Fruit fly (Drosophila melanogaster) whole organism, embryonic: Measurements from ENCODE around the gene CG16710.

ENCODE experiments used
- Awh ChIP-seq: fragments of 200-800 bp; sonication (Bioruptor generic); IDR thresholded peaks from 2 replicates; pipeline ENCODE4, ENCODE4 v1.3.6; 2022; ENCODE audit warnings: missing biosample characterization, missing genetic modification characterization
- CG10543 ChIP-seq: fragments of 200-800 bp; sonication (Bioruptor generic); optimal IDR thresholded peaks from 3 replicates; lab custom pipeline; 2017; ENCODE audit warnings: missing biosample characterization, mild to moderate bottlenecking, missing genetic modification characterization, moderate library complexity
- CG10979 ChIP-seq: fragments of 200-800 bp; sonication (Bioruptor generic); optimal IDR thresholded peaks from 2 replicates; lab custom pipeline; 2018; ENCODE audit warnings: missing biosample characterization, mild to moderate bottlenecking, missing genetic modification characterization, moderate library complexity
- CG11504 ChIP-seq: fragments of 200-800 bp; sonication (Bioruptor generic); optimal IDR thresholded peaks from 3 replicates; lab custom pipeline; 2019; ENCODE audit warnings: missing biosample characterization, mild to moderate bottlenecking, missing genetic modification characterization, moderate library complexity
- CG13287 ChIP-seq: fragments of 200-800 bp; sonication (Bioruptor generic); IDR thresholded peaks from 2 replicates; pipeline ENCODE4 v1.3.6; 2022; ENCODE audit warnings: missing biosample characterization, missing genetic modification characterization; ENCODE audit not compliant: partially characterized antibody
- CG13296 ChIP-seq: fragments of 200-800 bp; sonication (Bioruptor generic); optimal IDR thresholded peaks from 3 replicates; lab custom pipeline; 2018; ENCODE audit warnings: missing biosample characterization, mild to moderate bottlenecking, missing genetic modification characterization
- CG1529 ChIP-seq: fragments of 200-800 bp; sonication (Bioruptor generic); optimal IDR thresholded peaks from 3 replicates; lab custom pipeline; 2018; ENCODE audit warnings: missing biosample characterization, missing genetic modification characterization
- CG30403 ChIP-seq: fragments of 200-800 bp; sonication (Bioruptor generic); optimal IDR thresholded peaks from 3 replicates; lab custom pipeline; 2016; ENCODE audit warnings: missing biosample characterization, missing genetic modification characterization
- CG33213 ChIP-seq: fragments of 200-800 bp; sonication (Bioruptor generic); optimal IDR thresholded peaks from 3 replicates; lab custom pipeline; 2016; ENCODE audit warnings: missing biosample characterization, missing genetic modification characterization
- CG3838 ChIP-seq: fragments of 200-800 bp; sonication (Bioruptor generic); optimal IDR thresholded peaks from 3 replicates; lab custom pipeline; 2016; ENCODE audit warnings: missing biosample characterization, missing genetic modification characterization
- CG4854 ChIP-seq: fragments of 200-800 bp; sonication (Bioruptor generic); optimal IDR thresholded peaks from 2 replicates; lab custom pipeline; 2016; ENCODE audit warnings: missing biosample characterization, missing genetic modification characterization, inconsistent platforms
- CG6254 ChIP-seq: fragments of 200-800 bp; sonication (Bioruptor generic); optimal IDR thresholded peaks from 3 replicates; lab custom pipeline; 2017; ENCODE audit warnings: mild to moderate bottlenecking, missing biosample characterization, missing genetic modification reagents, missing genetic modification characterization
- CG7745 ChIP-seq: fragments of 200-800 bp; sonication (Bioruptor generic); optimal IDR thresholded peaks from 2 replicates; lab custom pipeline; 2018; ENCODE audit warnings: missing biosample characterization, mild to moderate bottlenecking, missing genetic modification characterization, moderate library complexity
- CG7928 ChIP-seq: fragments of 200-800 bp; sonication (Bioruptor generic); optimal IDR thresholded peaks from 2 replicates; lab custom pipeline; 2017; ENCODE audit warnings: missing biosample characterization, mild to moderate bottlenecking, missing genetic modification characterization
- CkIIα-i1 ChIP-seq: fragments of 200-800 bp; sonication (Bioruptor generic); IDR thresholded peaks from 2 replicates; pipeline ENCODE4 v1.3.6; 2022; ENCODE audit warnings: missing biosample characterization, missing genetic modification characterization
- Deaf1 ChIP-seq: fragments of 200-800 bp; optimal IDR thresholded peaks from 3 replicates; lab custom pipeline; 2019; ENCODE audit warnings: missing biosample characterization, mild to moderate bottlenecking, missing genetic modification characterization, moderate library complexity
- Dfd ChIP-seq, 2 experiments: fragments of >200 bp; optimal IDR thresholded peaks; 2 replicates each; lab custom pipeline; 2017; ENCODE audit warnings: missing biosample characterization in 2 of 2, missing genetic modification characterization in 2 of 2
- Eip74EF ChIP-seq, 2 experiments: fragments of 200-800 bp in 1 of 2; fragments of >200 bp in 1 of 2; sonication (Bioruptor generic) in 1 of 2; optimal IDR thresholded peaks; 2 replicates each; lab custom pipeline; 2017 to 2019; ENCODE audit warnings: missing biosample characterization in 2 of 2, missing genetic modification characterization in 2 of 2, mild to moderate bottlenecking in 1 of 2, moderate library complexity in 1 of 2
- Elba2 ChIP-seq: fragments of 200-800 bp; sonication (Bioruptor generic); optimal IDR thresholded peaks from 3 replicates; lab custom pipeline; 2016; ENCODE audit warnings: missing biosample characterization, missing genetic modification characterization
- HmgD ChIP-seq: fragments of 200-800 bp; sonication (Bioruptor generic); optimal IDR thresholded peaks from 3 replicates; lab custom pipeline; 2016; ENCODE audit warnings: missing biosample characterization, missing genetic modification characterization
- Hsf ChIP-seq: fragments of 200-800 bp; sonication (Bioruptor generic); optimal IDR thresholded peaks from 3 replicates; lab custom pipeline; 2016; ENCODE audit warnings: missing biosample characterization, missing genetic modification characterization
- Lim3 ChIP-seq: fragments of 200-800 bp; sonication (Bioruptor generic); IDR thresholded peaks from 2 replicates; pipeline ENCODE4 v1.3.6; 2022; ENCODE audit warnings: missing biosample characterization, missing genetic modification characterization
- Med ChIP-seq: fragments of 200-800 bp; sonication (Bioruptor generic); peaks from one replicate; lab custom pipeline; 2016; ENCODE audit warnings: missing biosample characterization, missing genetic modification characterization, mild to moderate bottlenecking, inconsistent platforms, moderate library complexity
- Mrtf ChIP-seq: fragments of 200-800 bp; sonication (Bioruptor generic); IDR thresholded peaks from 3 replicates; pipeline ENCODE4 v1.3.6; 2022; ENCODE audit warnings: missing biosample characterization, missing genetic modification characterization
- Nf-YC ChIP-seq: fragments of 200-800 bp; optimal IDR thresholded peaks from 3 replicates; lab custom pipeline; 2019; ENCODE audit warnings: missing biosample characterization, mild to moderate bottlenecking, missing genetic modification characterization, moderate library complexity
- Ravus ChIP-seq: fragments of 200-800 bp; sonication (Bioruptor generic); IDR thresholded peaks from 2 replicates; pipeline ENCODE4 v1.3.6; 2022; ENCODE audit warnings: missing biosample characterization, missing genetic modification characterization
- Rfx ChIP-seq: fragments of 200-800 bp; sonication (Bioruptor generic); IDR thresholded peaks from 2 replicates; pipeline ENCODE4 v1.3.6; 2022; ENCODE audit warnings: missing biosample characterization, missing genetic modification characterization
- Taf1 ChIP-seq: fragments of 200-800 bp; sonication (Bioruptor generic); IDR thresholded peaks from 2 replicates; pipeline ENCODE4 v1.3.6; 2022; ENCODE audit warnings: missing biosample characterization, missing genetic modification characterization
- Tbp ChIP-seq: fragments of >200 bp; optimal IDR thresholded peaks from 2 replicates; lab custom pipeline; 2018; ENCODE audit warnings: missing biosample characterization, missing genetic modification characterization
- ab ChIP-seq: fragments of 200-800 bp; sonication (Bioruptor generic); optimal IDR thresholded peaks from 2 replicates; lab custom pipeline; 2016; ENCODE audit warnings: missing biosample characterization, missing genetic modification characterization
- bigmax ChIP-seq: fragments of 200-800 bp; sonication (Bioruptor generic); optimal IDR thresholded peaks from 2 replicates; lab custom pipeline; 2018; ENCODE audit warnings: missing biosample characterization, mild to moderate bottlenecking, missing genetic modification characterization
- cato ChIP-seq: fragments of 200-800 bp; sonication (Bioruptor generic); optimal IDR thresholded peaks from 2 replicates; lab custom pipeline; 2016; ENCODE audit warnings: missing biosample characterization, missing genetic modification characterization, borderline replicate concordance
- cwo ChIP-seq: fragments of 200-800 bp; sonication (Bioruptor generic); optimal IDR thresholded peaks from 3 replicates; lab custom pipeline; 2017; ENCODE audit warnings: missing biosample characterization, missing genetic modification characterization, mild to moderate bottlenecking, moderate library complexity, missing genetic modification reagents
- da ChIP-seq: fragments of 200-800 bp; sonication (Bioruptor generic); optimal IDR thresholded peaks from 2 replicates; lab custom pipeline; 2016; ENCODE audit warnings: missing biosample characterization, missing genetic modification characterization
- ems ChIP-seq: fragments of 200-800 bp; sonication (Bioruptor generic); optimal IDR thresholded peaks from 3 replicates; lab custom pipeline; 2016; ENCODE audit warnings: missing biosample characterization, missing genetic modification characterization
- esg ChIP-seq: fragments of 200-800 bp; sonication (Bioruptor generic); conservative IDR thresholded peaks from 2 replicates; pipeline ENCODE4 v1.3.6; 2022; ENCODE audit warnings: missing biosample characterization, missing genetic modification characterization
- exex ChIP-seq: fragments of 200-800 bp; sonication (Bioruptor generic); optimal IDR thresholded peaks from 4 replicates; lab custom pipeline; 2018; ENCODE audit warnings: missing biosample characterization, mild to moderate bottlenecking, missing genetic modification characterization, moderate library complexity
- gsb ChIP-seq: fragments of 200-800 bp; sonication (Bioruptor generic); IDR thresholded peaks from 2 replicates; pipeline ENCODE4 v1.3.6; 2022; ENCODE audit warnings: missing biosample characterization, missing genetic modification characterization
- her ChIP-seq: fragments of 200-800 bp; sonication (Bioruptor generic); optimal IDR thresholded peaks from 2 replicates; lab custom pipeline; 2016; ENCODE audit warnings: missing biosample characterization, missing genetic modification characterization
- maf-S ChIP-seq: fragments of 200-800 bp; sonication (Bioruptor generic); optimal IDR thresholded peaks from 2 replicates; lab custom pipeline; 2016; ENCODE audit warnings: missing biosample characterization, missing genetic modification characterization
- pb ChIP-seq: fragments of 200-800 bp; sonication (Bioruptor generic); optimal IDR thresholded peaks from 3 replicates; lab custom pipeline; 2016; ENCODE audit warnings: missing biosample characterization, missing genetic modification characterization
- pum ChIP-seq: fragments of 200-800 bp; sonication (Bioruptor generic); optimal IDR thresholded peaks from 2 replicates; lab custom pipeline; 2016; ENCODE audit warnings: missing biosample characterization, missing genetic modification characterization
- ranshi ChIP-seq: fragments of 200-800 bp; sonication (Bioruptor generic); IDR thresholded peaks from 2 replicates; pipeline ENCODE4 v1.3.6; 2022; ENCODE audit warnings: missing biosample characterization, missing genetic modification characterization
- rib ChIP-seq: fragments of 200-800 bp; sonication (Bioruptor generic); IDR thresholded peaks from 2 replicates; pipeline ENCODE4 v1.3.6; 2022; ENCODE audit warnings: missing biosample characterization, missing genetic modification characterization
- sens ChIP-seq: fragments of 200-800 bp; sonication (Bioruptor generic); peaks from one replicate; lab custom pipeline; 2016; ENCODE audit warnings: missing biosample characterization, missing genetic modification characterization
- sima ChIP-seq: fragments of 200-800 bp; sonication (Bioruptor generic); optimal IDR thresholded peaks from 2 replicates; lab custom pipeline; 2016; ENCODE audit warnings: missing biosample characterization, missing genetic modification characterization
- slou ChIP-seq: fragments of 200-800 bp; sonication (Bioruptor generic); optimal IDR thresholded peaks from 3 replicates; lab custom pipeline; 2016; ENCODE audit warnings: missing biosample characterization, missing genetic modification characterization
- sug ChIP-seq: fragments of 200-800 bp; optimal IDR thresholded peaks from 2 replicates; lab custom pipeline; 2019; ENCODE audit warnings: missing biosample characterization, mild to moderate bottlenecking, missing genetic modification characterization, moderate library complexity
- vnd ChIP-seq: fragments of 200-800 bp; sonication (Bioruptor generic); IDR thresholded peaks from 3 replicates; pipeline ENCODE4 v1.3.6; 2022; ENCODE audit warnings: missing biosample characterization, missing genetic modification characterization; ENCODE audit not compliant: partially characterized antibody

The CG16710 gene

DNA sequence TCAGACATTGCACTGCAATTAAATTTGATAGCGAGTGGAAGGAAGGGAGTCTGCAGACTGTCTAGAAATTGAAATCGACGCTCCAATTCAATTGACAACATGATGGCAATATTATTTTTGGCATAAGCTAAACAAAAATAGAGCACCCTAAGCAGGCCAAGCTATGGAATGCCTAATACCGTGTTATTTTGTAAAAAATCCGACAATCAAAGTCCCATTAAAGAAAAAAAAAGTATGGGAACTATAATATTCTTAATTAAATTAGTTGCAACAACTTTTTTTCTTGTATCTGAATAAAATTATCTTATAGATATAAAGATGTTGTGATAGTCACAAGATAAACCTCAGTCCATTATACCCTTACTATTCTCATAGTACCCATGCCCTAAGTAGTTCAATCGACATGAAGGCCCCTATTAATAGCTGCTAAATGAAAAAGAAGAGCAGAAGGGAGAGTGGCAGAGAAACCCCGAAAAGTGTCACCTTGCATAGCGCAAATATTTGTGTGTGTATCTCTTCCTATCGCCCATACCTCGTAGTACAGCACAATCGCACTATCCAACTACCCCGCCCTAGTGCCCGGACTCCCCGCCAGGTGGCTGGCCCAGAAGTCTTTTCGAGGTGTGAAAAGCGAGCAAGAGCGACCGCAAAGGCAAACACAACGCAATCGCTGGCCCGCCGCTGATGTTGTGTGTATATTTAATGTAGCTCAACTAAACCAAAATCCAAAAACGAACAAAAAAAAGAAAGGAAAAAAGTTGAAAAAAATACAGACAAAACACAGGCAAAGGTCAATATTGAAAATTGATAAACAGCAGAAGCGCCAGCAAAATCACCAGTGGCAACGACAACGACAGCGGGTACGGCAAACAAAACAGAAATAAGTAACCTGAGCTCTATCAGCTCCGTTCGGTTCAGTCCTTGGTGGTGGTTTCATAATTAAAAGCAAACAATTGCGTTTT is 24.7 kb upstream of the CG16710 start (continued):
- peak; percentile 40; the same call in 1 of the 2 replicates for TF ChIP-seq Rfx (GFP tag; lab: Robert Waterston, UW)
- TF ChIP-seq Mrtf (GFP tag; lab: Robert Waterston, UW), result no peak
- TF ChIP-seq pum (GFP tag; lab: Kevin White, UChicago), result peak; percentile 56
- peak; percentile 47 for TF ChIP-seq CG33213 (GFP tag; lab: Kevin White, UChicago)
- TF ChIP-seq Hsf, result peak; percentile 37
- TF ChIP-seq Eip74EF (GFP tag; optimal IDR thresholded peaks at IDR 0.05; lab: Kevin White, UChicago), result peak in 1 of 2 experiments; percentile 25
- TF ChIP-seq Tbp (GFP tag; lab: Kevin White, UChicago), result no peak
- TF ChIP-seq CG10543, result peak; percentile 82
- peak; percentile 15 for TF ChIP-seq Nf-YC (tag; lab: Kevin White, UChicago)
- no peak for TF ChIP-seq Deaf1 (tag; lab: Kevin White, UChicago)
- no peak for TF ChIP-seq Taf1 (GFP tag; lab: Robert Waterston, UW)
- no peak for TF ChIP-seq Dfd (GFP tag; optimal IDR thresholded peaks at IDR 0.05; lab: Kevin White, UChicago)
- TF ChIP-seq sens (GFP tag; lab: Kevin White, UChicago), result peak; percentile 96
- TF ChIP-seq ranshi (GFP tag; lab: Robert Waterston, UW), result no peak; the same call in 1 of the 2 replicates
- peak; percentile 28 for TF ChIP-seq sima (GFP tag; lab: Kevin White, UChicago)
- peak; percentile 88 for TF ChIP-seq CG7745 (tag; lab: Kevin White, UChicago)
- peak; percentile 6 for TF ChIP-seq cato (GFP tag; lab: Kevin White, UChicago)
- no peak for TF ChIP-seq Ravus (GFP tag; lab: Robert Waterston, UW)
- peak; percentile 28 for TF ChIP-seq exex (tag; lab: Kevin White, UChicago)
- TF ChIP-seq CG7928 (GFP tag; lab: Kevin White, UChicago), result peak; percentile 38
- TF ChIP-seq CG4854 (GFP tag; lab: Kevin White, UChicago), result no peak
- no peak for TF ChIP-seq bigmax
- TF ChIP-seq cwo (GFP tag; lab: Kevin White, UChicago), result peak; percentile 35
- TF ChIP-seq her (GFP tag; lab: Kevin White, UChicago), result peak; percentile 79
- peak; percentile 49 for TF ChIP-seq Awh
- no peak for TF ChIP-seq ab (GFP tag; lab: Kevin White, UChicago)
- TF ChIP-seq CkIIα-i1, result no peak
- peak; percentile 92 for TF ChIP-seq CG10979 (tag; lab: Kevin White, UChicago)
- peak; percentile 39 for TF ChIP-seq da (GFP tag; lab: Kevin White, UChicago)
- TF ChIP-seq sug, result peak; percentile 78
- peak; percentile 25 for TF ChIP-seq CG11504
- 0 out of 2 replicates have a peak, but pooled peaks have one; percentile 17 for TF ChIP-seq rib (GFP tag; lab: Robert Waterston, UW)
- peak; percentile 72 for TF ChIP-seq CG1529
- TF ChIP-seq Elba2, result no peak
- 0 out of 2 replicates have a peak, but pooled peaks have one; percentile 24 for TF ChIP-seq esg
- peak; percentile 29 for TF ChIP-seq HmgD
- peak; percentile 72 for TF ChIP-seq CG3838 (GFP tag; lab: Kevin White, UChicago)
- TF ChIP-seq maf-S (GFP tag; lab: Kevin White, UChicago), result peak; percentile 55
- TF ChIP-seq CG13287 (GFP tag; lab: Robert Waterston, UW), result no peak
- TF ChIP-seq gsb, result no peak
- peak; percentile 62 for TF ChIP-seq CG6254 (GFP tag; lab: Kevin White, UChicago)
- peak; percentile 82 for TF ChIP-seq Med (GFP tag; lab: Kevin White, UChicago)
- TF ChIP-seq Lim3 (GFP tag; lab: Robert Waterston, UW), result no peak
- peak; percentile 46 for TF ChIP-seq pb
- TF ChIP-seq slou (GFP tag; lab: Kevin White, UChicago), result no peak
- no peak for TF ChIP-seq CG30403
- no peak for TF ChIP-seq ems
- TF ChIP-seq CG13296 (GFP tag; lab: Kevin White, UChicago), result peak; percentile 62
- TF ChIP-seq vnd (GFP tag; lab: Robert Waterston, UW), result no peak
